Fruit fly (Drosophila melanogaster) whole organism, embryonic: Measurements from ENCODE around the gene BRWD3.
A peak's percentile ranks its signal among the peaks of the same experiment; 100 is the strongest.

Experiments
- CG12391 ChIP-seq: fragments of 200-800 bp; sonication (Bioruptor generic); optimal IDR thresholded peaks from 3 replicates; lab custom pipeline; 2018; ENCODE audit warnings: missing biosample characterization, mild to moderate bottlenecking, missing genetic modification characterization, moderate library complexity
- CG14860 ChIP-seq: fragments of 200-800 bp; sonication (Bioruptor generic); IDR thresholded peaks from 3 replicates; pipeline ENCODE4 v1.3.6; 2022; ENCODE audit warnings: missing biosample characterization, missing genetic modification characterization; ENCODE audit not compliant: partially characterized antibody
- CG16779 ChIP-seq: fragments of 200-800 bp; sonication (Bioruptor generic); IDR thresholded peaks from 2 replicates; pipeline ENCODE4 v1.3.6; 2022; ENCODE audit warnings: missing biosample characterization, missing genetic modification characterization
- CG31441 ChIP-seq: fragments of 200-800 bp; sonication (Bioruptor generic); IDR thresholded peaks from 2 replicates; pipeline ENCODE4 v1.3.6; 2022; ENCODE audit warnings: missing biosample characterization, missing genetic modification characterization
- CG3163 ChIP-seq: fragments of 200-800 bp; sonication (Bioruptor generic); optimal IDR thresholded peaks from 3 replicates; lab custom pipeline; 2016; ENCODE audit warnings: missing biosample characterization, missing genetic modification characterization
- CG9932 ChIP-seq: fragments of 200-800 bp; sonication (Bioruptor generic); IDR thresholded peaks from 2 replicates; pipeline ENCODE4 v1.3.6; 2022; ENCODE audit warnings: missing biosample characterization, missing genetic modification characterization
- Elba2 ChIP-seq: fragments of 200-800 bp; sonication (Bioruptor generic); optimal IDR thresholded peaks from 3 replicates; lab custom pipeline; 2016; ENCODE audit warnings: missing biosample characterization, missing genetic modification characterization
- Hr78 ChIP-seq, 2 experiments: fragments of 200-800 bp in 1 of 2; fragments of >200 bp in 1 of 2; sonication (Bioruptor generic) in 1 of 2; optimal IDR thresholded peaks; 2 replicates each; lab custom pipeline; 2017 to 2019; ENCODE audit warnings: missing biosample characterization in 2 of 2, missing genetic modification characterization in 2 of 2, mild to moderate bottlenecking in 1 of 2, moderate library complexity in 1 of 2
- jigr1 ChIP-seq: fragments of 200-800 bp; sonication (Bioruptor generic); IDR thresholded peaks from 3 replicates; pipeline ENCODE4 v1.3.6; 2022; ENCODE audit warnings: missing biosample characterization, missing genetic modification characterization
- pzg ChIP-seq: fragments of 200-800 bp; sonication (Bioruptor generic); optimal IDR thresholded peaks from 3 replicates; lab custom pipeline; 2018; ENCODE audit warnings: missing biosample characterization, mild to moderate bottlenecking, missing genetic modification characterization, moderate library complexity
- zen ChIP-seq: fragments of 200-800 bp; sonication (Bioruptor generic); optimal IDR thresholded peaks from 3 replicates; lab custom pipeline; 2018; ENCODE audit warnings: missing biosample characterization, mild to moderate bottlenecking, missing genetic modification characterization, moderate library complexity

DNA sequence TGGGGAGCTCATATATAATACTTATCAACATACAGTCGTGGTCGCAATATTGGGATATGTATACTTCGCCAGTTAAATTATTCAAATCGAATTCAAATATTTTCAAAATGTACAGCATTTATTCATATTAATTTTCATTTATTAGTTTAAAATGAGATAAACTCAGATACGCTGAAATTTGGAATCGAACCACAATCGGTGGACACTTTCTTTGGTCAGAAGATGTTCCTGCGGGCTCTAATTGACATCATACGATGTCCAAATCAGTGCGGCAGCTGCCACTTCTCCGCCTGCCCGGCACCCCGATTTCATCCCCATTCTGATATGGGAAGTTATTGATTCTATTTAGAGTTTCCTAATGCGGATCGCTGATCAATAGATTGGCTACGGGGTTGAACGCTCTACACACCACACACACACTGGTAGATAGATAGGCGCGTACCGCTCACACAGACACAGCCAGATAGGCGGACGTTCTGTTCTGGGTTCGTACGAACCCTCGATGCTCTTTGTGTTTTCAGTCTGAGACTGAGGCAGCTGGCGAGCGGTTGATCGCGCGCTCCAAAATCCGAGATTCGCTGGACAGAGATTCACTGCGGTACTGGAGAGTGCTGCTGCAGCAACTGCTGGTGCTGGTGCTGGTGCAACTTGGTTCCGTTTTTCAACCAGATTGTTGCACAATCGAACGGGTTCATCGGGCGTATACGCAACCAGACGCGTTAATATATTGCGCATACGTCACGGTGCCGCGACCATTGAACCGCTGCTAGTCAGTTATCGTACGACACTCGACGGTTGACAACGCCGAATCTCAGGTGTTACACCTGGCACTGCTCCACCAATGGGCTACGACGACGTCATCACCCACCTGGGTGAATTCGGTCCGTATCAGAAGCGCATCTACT is 42.4 kb upstream of the BRWD3 start, which contains the start of gene Orct:
- peak; percentile 66 for TF ChIP-seq CG3163 (GFP tag; lab: Kevin White, UChicago)
- TF ChIP-seq jigr1, result 0 out of 3 replicates have a peak, but pooled peaks have one; percentile 20
- TF ChIP-seq CG31441 (GFP tag; lab: Robert Waterston, UW), result peak; percentile 73
- TF ChIP-seq Hr78 (GFP tag; optimal IDR thresholded peaks at IDR 0.05; lab: Kevin White, UChicago), result no peak
- no peak for TF ChIP-seq pzg
- TF ChIP-seq Elba2 (GFP tag; lab: Kevin White, UChicago), result no peak
- peak; percentile 3 for TF ChIP-seq zen
- peak; percentile 76 for TF ChIP-seq CG9932 (GFP tag; lab: Robert Waterston, UW)
- TF ChIP-seq CG16779 (GFP tag; lab: Robert Waterston, UW), result no peak
- TF ChIP-seq CG12391 (tag; lab: Kevin White, UChicago), result peak; percentile 78
- no peak for TF ChIP-seq CG14860 (GFP tag; lab: Robert Waterston, UW)
